ENCODE assay signal across 5 worm cellular contexts in the genomic region with DNA sequence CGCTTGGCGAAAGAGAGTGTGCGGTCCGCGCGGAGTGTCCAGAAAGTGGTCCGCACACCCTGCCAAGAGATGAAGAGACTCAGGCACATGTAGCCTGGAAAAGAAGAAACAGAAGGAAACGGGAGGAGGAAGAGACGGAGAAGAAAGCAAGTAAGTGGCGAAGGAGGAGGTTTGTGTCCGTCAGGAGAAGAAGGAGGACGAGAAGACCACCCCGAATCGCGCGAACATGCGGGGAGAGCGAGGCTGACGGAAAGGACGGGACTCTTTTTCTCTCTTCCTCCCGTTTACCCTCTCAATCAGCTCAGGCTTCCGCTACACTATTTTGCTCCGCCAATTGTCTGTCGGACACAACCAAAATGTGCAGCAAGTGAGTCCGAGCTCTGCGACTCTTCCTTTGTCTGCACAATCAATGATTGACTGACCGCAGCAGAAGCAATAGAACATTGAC.
TF ChIP-seq lines count a peak whose summit lies in the region.

No protein-coding gene starts in this region.

TF ChIP-seq in whole organism, L1 larva, 84 proteins besides CTCF, POLR2A, EP300 and RAD21 (continues in another document):
- no peak for TF ChIP-seq ceh-90 (tag; optimal IDR thresholded peaks at IDR 0.05; lab: Kevin White, UChicago)
- TF ChIP-seq sptf-1 (tag; optimal IDR thresholded peaks at IDR 0.05; lab: Kevin White, UChicago), result no peak
- peak; percentile 35 for TF ChIP-seq ztf-4 (tag; optimal IDR thresholded peaks at IDR 0.05; lab: Kevin White, UChicago)
- peak; percentile 51 for TF ChIP-seq C16A3.4 (tag; optimal IDR thresholded peaks at IDR 0.05; lab: Kevin White, UChicago)
- TF ChIP-seq nhr-85 (tag; lab: Kevin White, UChicago), result no peak
- TF ChIP-seq pqm-1 (tag; optimal IDR thresholded peaks at IDR 0.05; lab: Kevin White, UChicago), result no peak
- peak; percentile 98 for TF ChIP-seq fkh-10 (GFP tag; optimal IDR thresholded peaks at IDR 0.05; lab: Kevin White, UChicago)
- no peak for TF ChIP-seq zag-1 (tag; optimal IDR thresholded peaks at IDR 0.05; lab: Kevin White, UChicago)
- TF ChIP-seq tlp-1 (tag; optimal IDR thresholded peaks at IDR 0.05; lab: Kevin White, UChicago), result no peak
- no peak for TF ChIP-seq fkh-4 (tag; optimal IDR thresholded peaks at IDR 0.05; lab: Kevin White, UChicago; ENCODE audit: borderline replicate concordance)
- TF ChIP-seq sup-37 (GFP tag; optimal IDR thresholded peaks at IDR 0.05; lab: Kevin White, UChicago), result no peak
- TF ChIP-seq ztf-11 (tag; optimal IDR thresholded peaks at IDR 0.05; lab: Kevin White, UChicago), result no peak
- TF ChIP-seq ces-1 (GFP tag; optimal IDR thresholded peaks at IDR 0.05; lab: Kevin White, UChicago), result peak; percentile 41
- TF ChIP-seq tbx-2 (tag; optimal IDR thresholded peaks at IDR 0.05; lab: Kevin White, UChicago), result peak; percentile 73
- TF ChIP-seq isw-1 (GFP tag; IDR thresholded peaks at IDR 0.05; lab: Robert Waterston, UW), result peak; percentile 64
- no peak for TF ChIP-seq unc-62 (GFP tag; optimal IDR thresholded peaks at IDR 0.05; lab: Kevin White, UChicago)
- TF ChIP-seq egl-27 (tag; optimal IDR thresholded peaks at IDR 0.05; lab: Kevin White, UChicago), result no peak
- TF ChIP-seq ceh-63 (GFP tag; optimal IDR thresholded peaks at IDR 0.05; lab: Kevin White, UChicago), result no peak

TF ChIP-seq in whole organism, L3 larva, 47 proteins besides CTCF, POLR2A, EP300 and RAD21 (continues in another document):
- TF ChIP-seq elt-3 (tag; optimal IDR thresholded peaks at IDR 0.05; lab: Kevin White, UChicago) (no peak), lsy-12 (tag; optimal IDR thresholded peaks at IDR 0.05; lab: Kevin White, UChicago) (no peak), pha-4 (tag; optimal IDR thresholded peaks at IDR 0.05; lab: Kevin White, UChicago) (peak; percentile 26), nhr-67 (tag; optimal IDR thresholded peaks at IDR 0.05; lab: Kevin White, UChicago) (no peak), unc-62 (GFP tag; optimal IDR thresholded peaks at IDR 0.05; lab: Kevin White, UChicago) (peak; percentile 23), lin-15B (tag; optimal IDR thresholded peaks at IDR 0.05; lab: Kevin White, UChicago) (peak; percentile 40), egl-27 (tag; optimal IDR thresholded peaks at IDR 0.05; lab: Kevin White, UChicago) (no peak), nhr-11 (tag; optimal IDR thresholded peaks at IDR 0.05; lab: Kevin White, UChicago) (peak; percentile 83), ceh-16 (tag; optimal IDR thresholded peaks at IDR 0.05; lab: Kevin White, UChicago) (no peak), nhr-237 (tag; optimal IDR thresholded peaks at IDR 0.05; lab: Kevin White, UChicago) (no peak), ceh-82 (tag; optimal IDR thresholded peaks at IDR 0.05; lab: Kevin White, UChicago) (peak; percentile 56), ztf-11 (tag; optimal IDR thresholded peaks at IDR 0.05; lab: Kevin White, UChicago) (no peak), egl-5 (tag; optimal IDR thresholded peaks at IDR 0.05; lab: Kevin White, UChicago) (peak; percentile 72), snpc-4 (tag; optimal IDR thresholded peaks at IDR 0.05; lab: Kevin White, UChicago) (peak; percentile 30), nhr-12 (tag; optimal IDR thresholded peaks at IDR 0.05; lab: Kevin White, UChicago) (no peak), ztf-4 (tag; optimal IDR thresholded peaks at IDR 0.05; lab: Kevin White, UChicago) (no peak), aly-2 (tag; optimal IDR thresholded peaks at IDR 0.05; lab: Kevin White, UChicago) (no peak), fkh-10 (GFP tag; optimal IDR thresholded peaks at IDR 0.05; lab: Kevin White, UChicago) (peak; percentile 97), lin-39 (tag; optimal IDR thresholded peaks at IDR 0.05; lab: Kevin White, UChicago) (peak; percentile 94)

TF ChIP-seq in whole organism, early embryonic, 17 proteins besides CTCF, POLR2A, EP300 and RAD21:
- TF ChIP-seq aly-1 (tag; optimal IDR thresholded peaks at IDR 0.05; lab: Kevin White, UChicago), result no peak
- TF ChIP-seq hmg-4 (GFP tag; optimal IDR thresholded peaks at IDR 0.05; lab: Kevin White, UChicago), result peak; percentile 92
- peak; percentile 71 for TF ChIP-seq ets-7 (tag; optimal IDR thresholded peaks at IDR 0.05; lab: Kevin White, UChicago)
- TF ChIP-seq tra-4 (tag; optimal IDR thresholded peaks at IDR 0.05; lab: Kevin White, UChicago), result no peak
- TF ChIP-seq pes-1 (GFP tag; IDR thresholded peaks at IDR 0.05; lab: Robert Waterston, UW), result no peak
- TF ChIP-seq F13C5.2 (tag; optimal IDR thresholded peaks at IDR 0.05; lab: Kevin White, UChicago), result peak; percentile 58
- TF ChIP-seq flt-1 (GFP tag; IDR thresholded peaks at IDR 0.05; lab: Robert Waterston, UW), result peak; percentile 3; the same call in 1 of the 2 replicates

TF ChIP-seq in whole organism, midembryonic, 9 proteins besides CTCF, POLR2A, EP300 and RAD21:
- TF ChIP-seq klf-2 (GFP tag; conservative IDR thresholded peaks at IDR 0.05; lab: Robert Waterston, UW), result no peak
- peak; percentile 53; the same call in 1 of the 2 replicates for TF ChIP-seq ztf-23 (GFP tag; IDR thresholded peaks at IDR 0.05; lab: Robert Waterston, UW)
- TF ChIP-seq tab-1 (GFP tag; IDR thresholded peaks at IDR 0.05; lab: Robert Waterston, UW), result 0 out of 2 replicates have a peak, but pooled peaks have one; percentile 59
- 0 out of 2 replicates have a peak, but pooled peaks have one; percentile 32 for TF ChIP-seq flt-1 (GFP tag; IDR thresholded peaks at IDR 0.05; lab: Robert Waterston, UW)
- peak; percentile 82 for TF ChIP-seq ztf-29 (GFP tag; IDR thresholded peaks at IDR 0.05; lab: Robert Waterston, UW)
- 0 out of 2 replicates have a peak, but pooled peaks have one; percentile 22 for TF ChIP-seq T22C8.4 (GFP tag; IDR thresholded peaks at IDR 0.05; lab: Robert Waterston, UW)
- no peak for TF ChIP-seq ref-1 (GFP tag; conservative IDR thresholded peaks at IDR 0.05; lab: Robert Waterston, UW)
- no peak for TF ChIP-seq med-1 (GFP tag; optimal IDR thresholded peaks at IDR 0.05; lab: Kevin White, UChicago; ENCODE audit: insufficient read depth)
- peak; percentile 91 for TF ChIP-seq cog-1 (tag; optimal IDR thresholded peaks at IDR 0.05; lab: Kevin White, UChicago)

TF ChIP-seq in whole organism, young adult, 124 proteins besides CTCF, POLR2A, EP300 and RAD21:
- TF ChIP-seq egl-44 (GFP tag; IDR thresholded peaks at IDR 0.05; lab: Robert Waterston, UW), result no peak
- TF ChIP-seq K12H6.12 (tag; optimal IDR thresholded peaks at IDR 0.05; lab: Kevin White, UChicago), result peak; percentile 89
- peak; percentile 67 for TF ChIP-seq ceh-27 (GFP tag; optimal IDR thresholded peaks at IDR 0.05; lab: Kevin White, UChicago)
- peak; percentile 98 for TF ChIP-seq zfh-2 (GFP tag; conservative IDR thresholded peaks at IDR 0.05; lab: Robert Waterston, UW)
- TF ChIP-seq nfya-2 (GFP tag; IDR thresholded peaks at IDR 0.05; lab: Robert Waterston, UW), result no peak
- TF ChIP-seq bed-2 (GFP tag; IDR thresholded peaks at IDR 0.05; lab: Robert Waterston, UW), result peak; percentile 50; the same call in 1 of the 2 replicates
- 0 out of 2 replicates have a peak, but pooled peaks have one; percentile 48 for TF ChIP-seq pbrm-1 (GFP tag; IDR thresholded peaks at IDR 0.05; lab: Robert Waterston, UW)
- TF ChIP-seq egrh-3 (GFP tag; IDR thresholded peaks at IDR 0.05; lab: Robert Waterston, UW), result peak; percentile 66; the same call in 1 of the 2 replicates
- TF ChIP-seq madf-8 (GFP tag; conservative IDR thresholded peaks at IDR 0.05; lab: Robert Waterston, UW), result no peak
- TF ChIP-seq attf-6 (GFP tag; IDR thresholded peaks at IDR 0.05; lab: Robert Waterston, UW), result no peak
- TF ChIP-seq ztf-6 (GFP tag; IDR thresholded peaks at IDR 0.05; lab: Robert Waterston, UW), result peak; percentile 60; the same call in 1 of the 2 replicates
- TF ChIP-seq sptf-2 (GFP tag; optimal IDR thresholded peaks at IDR 0.05; lab: Kevin White, UChicago), result no peak
- peak; percentile 33 for TF ChIP-seq attf-5 (GFP tag; optimal IDR thresholded peaks at IDR 0.05; lab: Kevin White, UChicago)
- TF ChIP-seq hmg-1.2 (GFP tag; IDR thresholded peaks at IDR 0.05; lab: Robert Waterston, UW), result peak; percentile 55
- TF ChIP-seq hlh-12 (tag; optimal IDR thresholded peaks at IDR 0.05; lab: Kevin White, UChicago), result no peak
- no peak for TF ChIP-seq mxl-1 (tag; optimal IDR thresholded peaks at IDR 0.05; lab: Kevin White, UChicago)
- TF ChIP-seq egl-18 (GFP tag; IDR thresholded peaks at IDR 0.05; lab: Robert Waterston, UW), result 0 out of 2 replicates have a peak, but pooled peaks have one; percentile 62
- TF ChIP-seq K11D2.4 (GFP tag; IDR thresholded peaks at IDR 0.05; lab: Robert Waterston, UW), result peak; percentile 64; the same call in 1 of the 2 replicates
- no peak for TF ChIP-seq snpc-4 (GFP tag; optimal IDR thresholded peaks at IDR 0.05; lab: Kevin White, UChicago)
- TF ChIP-seq snpc-4 (tag; optimal IDR thresholded peaks at IDR 0.05; lab: Kevin White, UChicago), result no peak
